Worm (Caenorhabditis elegans): ENCODE measurements around the gene T01B7.9.

T01B7.9 gene

DNA sequence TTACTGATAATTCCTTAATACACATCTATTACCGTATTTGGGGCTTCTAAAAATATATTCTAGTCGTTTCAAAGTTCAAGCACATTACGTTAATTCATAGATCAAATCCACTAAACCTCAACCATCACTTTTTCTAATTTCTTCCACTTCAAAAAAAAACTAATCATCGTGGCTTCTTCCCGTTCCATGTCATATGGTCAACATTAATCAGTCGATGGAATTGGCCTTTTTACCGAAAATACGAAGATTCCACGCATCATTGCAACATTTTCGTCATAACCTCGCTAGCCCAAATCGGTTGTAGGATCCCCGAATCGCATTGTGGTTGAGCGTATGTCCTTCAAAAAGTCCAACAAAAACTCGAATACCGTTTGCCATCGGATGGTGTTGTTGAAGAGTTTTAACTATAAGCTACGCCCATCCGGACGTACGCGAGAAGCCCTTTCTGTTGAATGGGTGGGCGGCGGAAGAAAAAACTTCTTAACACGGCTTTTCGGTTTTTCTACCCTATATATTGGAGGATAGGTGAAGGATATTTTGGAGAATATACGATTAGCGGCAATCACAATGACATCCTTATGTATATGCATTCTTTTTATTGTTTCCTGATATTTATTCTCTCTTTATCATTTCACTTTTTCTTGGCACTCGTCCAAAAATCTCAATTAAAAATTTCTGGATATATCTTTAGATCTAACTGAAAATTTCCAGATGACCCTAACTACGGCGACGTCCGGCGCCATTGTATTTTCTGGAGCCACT lies 5.9 kb upstream of the T01B7.9 start, which contains the start of gene rol-6:
Gene rol-6 (plus strand): TSS at position 712 of the 762 bp plus-strand sequence.
- no peak for TF ChIP-seq unc-62 (GFP tag; optimal IDR thresholded peaks at IDR 0.05)

DNA sequence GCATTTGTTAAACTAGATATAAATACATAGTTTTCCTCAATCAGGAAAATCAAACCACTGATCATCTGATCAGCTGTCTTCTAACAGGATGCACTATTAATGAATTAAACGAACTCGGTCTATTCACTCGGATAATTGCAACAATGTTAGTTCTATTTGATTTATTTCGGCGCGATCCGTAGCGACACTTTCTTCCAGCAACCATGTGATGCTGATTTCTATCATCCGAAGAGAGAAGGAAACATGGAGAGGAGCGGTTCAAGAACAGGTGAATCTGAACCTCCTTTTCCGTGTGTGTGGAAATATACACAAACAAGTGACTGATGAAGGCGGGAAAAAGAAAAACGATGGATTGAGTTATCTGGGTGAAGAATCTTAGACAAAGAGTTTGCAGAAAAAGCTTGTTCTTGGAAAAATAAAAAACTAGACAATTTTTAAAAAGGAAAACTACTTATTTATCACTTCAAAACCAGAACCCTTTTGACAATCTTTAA lies 5.2 kb upstream of the T01B7.9 start:
- no peak for TF ChIP-seq unc-62 (GFP tag; optimal IDR thresholded peaks at IDR 0.05)

DNA sequence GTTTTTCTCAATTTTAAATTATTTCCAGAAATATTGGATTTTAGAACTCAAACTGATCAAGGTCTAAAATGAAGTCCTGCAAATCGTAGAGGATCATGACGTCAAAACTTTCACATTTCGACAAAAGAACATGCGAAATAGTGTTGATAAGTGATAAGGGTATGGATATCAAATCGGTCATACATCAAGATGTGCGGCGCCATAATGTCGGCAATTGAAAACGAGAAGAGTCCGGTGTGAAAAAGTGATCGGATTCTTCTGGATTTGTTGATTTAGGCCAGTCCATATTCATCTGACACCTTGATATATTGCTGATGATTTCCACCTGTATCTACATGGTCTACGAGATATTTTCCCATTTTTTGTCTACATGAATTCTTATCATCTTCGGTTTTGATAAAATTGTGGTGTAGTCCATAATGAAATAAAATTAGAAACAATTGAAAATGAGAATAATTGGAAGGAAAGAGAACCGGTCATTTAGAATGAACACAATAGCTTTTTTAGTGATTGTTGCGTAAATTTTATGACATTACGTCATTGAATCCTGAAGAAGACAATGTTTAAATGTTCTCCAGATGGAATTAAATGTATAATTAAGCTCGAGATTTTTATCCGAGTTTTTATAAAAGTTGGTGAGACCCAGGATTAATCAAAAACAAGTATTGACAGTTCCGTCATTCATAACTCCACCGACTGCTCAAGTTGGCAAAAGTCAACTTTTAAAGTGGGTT lies 4.5 kb upstream of the T01B7.9 start:
- no peak for TF ChIP-seq unc-62 (GFP tag; optimal IDR thresholded peaks at IDR 0.05)

DNA sequence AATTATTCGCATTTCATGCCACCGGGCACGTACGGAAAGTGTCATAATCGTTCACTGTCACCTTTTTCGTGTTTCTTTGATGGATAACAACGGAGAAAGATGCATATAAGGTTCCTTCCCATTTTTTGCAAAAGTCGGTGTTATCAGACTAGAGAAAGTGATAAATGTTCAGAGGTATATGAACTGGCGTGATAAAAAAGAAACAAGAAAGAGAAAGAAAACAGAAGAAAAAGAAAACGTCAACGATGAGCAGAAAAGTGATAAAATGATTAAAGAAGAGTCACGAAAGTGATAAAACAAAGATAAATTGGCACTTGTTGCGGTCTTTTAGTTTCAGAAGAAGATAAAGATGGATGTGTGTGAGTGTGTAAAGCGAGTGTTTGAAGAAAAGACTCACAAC lies 3.7 kb upstream of the T01B7.9 start:
- TF ChIP-seq unc-62 (GFP tag; optimal IDR thresholded peaks at IDR 0.05), result no peak

DNA sequence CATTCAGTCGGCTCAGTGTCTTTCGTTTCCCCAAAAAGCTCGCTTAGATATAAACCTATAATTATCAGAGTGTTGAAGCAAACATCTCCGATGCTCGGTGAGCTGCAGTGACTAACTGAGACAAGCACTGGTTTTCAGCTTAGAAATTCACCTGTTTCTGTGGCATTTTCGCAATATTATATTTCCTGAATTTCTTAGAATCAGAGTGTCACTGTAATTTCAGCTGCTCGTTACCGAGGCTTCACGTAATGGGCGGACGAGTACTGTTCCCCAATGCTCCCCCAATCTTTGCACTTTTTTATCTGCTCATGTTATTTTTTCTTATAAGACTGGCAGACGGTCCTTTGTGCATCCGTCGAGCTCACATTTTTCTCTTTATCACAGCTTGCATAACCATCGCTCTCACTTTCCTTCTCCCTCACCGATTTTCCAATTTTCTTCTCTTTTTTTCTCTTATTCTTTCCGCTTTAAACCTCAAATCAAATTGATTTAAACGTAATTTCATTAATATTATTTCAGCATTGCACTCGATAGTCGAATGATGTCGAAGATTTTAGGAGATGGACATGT lies 4.6 kb downstream of the T01B7.9 start, which contains the start of gene trcs-2:
Gene trcs-2 (plus strand): TSS at position 520 of the 570 bp plus-strand sequence.
- TF ChIP-seq unc-62 (GFP tag; optimal IDR thresholded peaks at IDR 0.05), result no peak

DNA sequence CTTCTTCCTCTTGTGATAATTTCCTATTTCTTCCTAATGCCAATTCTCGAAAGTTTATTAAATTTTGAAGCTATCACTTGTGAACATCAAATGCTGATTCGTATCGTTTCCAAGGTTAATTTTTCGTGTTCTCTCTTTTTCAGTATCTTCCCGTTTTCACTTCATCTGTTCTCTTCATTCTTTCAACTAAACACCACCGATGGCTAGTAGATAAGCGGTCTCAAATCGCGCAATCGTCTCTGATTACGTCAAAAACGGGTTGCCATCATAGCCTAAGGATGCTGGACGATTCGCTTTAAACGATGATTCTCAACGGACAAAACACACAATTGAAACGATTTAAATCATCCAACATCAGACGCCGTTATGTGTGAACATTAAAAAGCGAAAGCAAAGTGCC lies 9.0 kb downstream of the T01B7.9 start:
- no peak for TF ChIP-seq unc-62 (GFP tag; optimal IDR thresholded peaks at IDR 0.05)

DNA sequence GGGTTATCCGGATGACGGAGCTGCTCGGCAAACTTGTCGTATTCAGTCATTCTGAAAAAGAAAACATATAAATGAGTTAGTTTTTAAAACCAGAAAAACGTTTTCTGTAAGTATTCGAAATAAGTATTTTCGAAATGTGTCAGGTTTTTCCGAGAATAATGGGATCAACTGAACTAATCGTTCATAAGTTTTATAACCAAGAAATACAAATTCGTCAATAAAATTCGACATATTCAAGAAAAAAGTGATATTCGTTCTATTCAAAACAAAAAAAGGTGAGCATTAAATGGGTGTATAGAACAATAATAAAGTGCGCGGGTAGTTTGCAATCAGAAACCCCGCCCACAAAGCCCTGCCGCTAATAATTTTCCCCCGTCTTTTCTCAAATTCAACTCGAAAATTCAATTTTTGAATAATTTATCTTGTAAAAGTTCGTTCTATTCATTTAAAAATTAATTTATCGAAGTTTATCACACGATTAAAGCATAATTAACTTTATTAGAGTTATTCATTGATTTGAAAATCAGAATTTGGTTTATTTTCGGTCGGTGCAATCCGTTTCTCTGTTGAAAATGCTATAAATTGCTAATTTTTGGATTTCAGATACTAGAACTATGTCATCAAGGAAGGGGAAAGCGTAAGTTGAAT lies 10.2 kb downstream of the T01B7.9 start, which contains the start of the genes cyn-11 and T01B7.5:
Gene cyn-11 (minus strand): TSS at position 51 of the 648 bp plus-strand sequence.
Gene T01B7.5 (plus strand): TSS at position 598 of the 648 bp plus-strand sequence.
- TF ChIP-seq unc-62 (GFP tag; optimal IDR thresholded peaks at IDR 0.05), result no peak

DNA sequence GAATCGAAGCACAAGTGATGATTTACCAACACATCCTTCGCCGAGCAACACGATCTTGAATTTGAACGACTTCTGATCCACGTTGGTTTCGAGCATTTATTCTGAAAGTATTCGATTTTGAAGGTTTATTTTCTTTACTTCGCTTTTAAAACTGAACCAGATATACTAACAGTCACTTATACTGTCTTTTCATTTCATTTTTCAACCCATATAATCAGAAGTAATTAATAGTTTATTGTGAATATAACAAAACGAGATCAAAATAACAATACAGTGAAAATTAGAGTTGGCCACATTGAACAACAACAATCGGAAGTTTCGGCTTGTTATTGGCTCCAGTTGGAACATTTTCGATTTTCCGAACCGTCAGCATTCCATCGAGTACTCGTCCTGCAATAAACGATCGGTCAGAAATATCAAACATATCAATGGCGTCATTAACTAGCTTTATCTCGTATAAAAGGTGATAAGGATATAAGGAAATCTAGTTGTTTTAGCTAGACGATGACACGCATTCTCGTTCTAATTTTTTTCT lies 11.6 kb downstream of the T01B7.9 start, which contains the start of the genes rab-21 and T01B7.13:
Gene rab-21 (minus strand): TSS at position 101 of the 535 bp plus-strand sequence.
Gene T01B7.13 (plus strand): TSS at position 485 of the 535 bp plus-strand sequence.
- no peak for TF ChIP-seq unc-62 (GFP tag; optimal IDR thresholded peaks at IDR 0.05)

DNA sequence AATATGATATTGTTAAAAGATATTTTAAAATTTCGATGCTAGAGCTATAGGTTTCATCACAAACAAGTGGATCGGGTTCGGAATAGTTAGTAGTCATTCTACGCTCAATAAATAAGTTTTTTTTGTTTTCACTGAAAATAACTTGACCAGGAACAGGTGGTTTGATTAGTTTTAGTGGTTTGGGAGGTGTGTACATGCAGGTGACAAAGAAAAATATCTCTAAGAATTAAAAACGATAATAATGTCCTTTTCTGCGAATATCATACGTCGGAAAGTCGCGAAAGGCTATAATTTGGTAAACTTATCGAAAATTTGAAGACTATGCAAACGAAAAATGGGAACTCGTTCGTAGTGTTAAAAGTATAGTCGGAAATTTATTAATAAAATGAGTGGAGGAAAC lies 16.3 kb downstream of the T01B7.9 start, which contains the start of gene srg-15:
Gene srg-15 (minus strand): TSS at position 101 of the 400 bp plus-strand sequence.
- no peak for TF ChIP-seq unc-62 (GFP tag; optimal IDR thresholded peaks at IDR 0.05)

DNA sequence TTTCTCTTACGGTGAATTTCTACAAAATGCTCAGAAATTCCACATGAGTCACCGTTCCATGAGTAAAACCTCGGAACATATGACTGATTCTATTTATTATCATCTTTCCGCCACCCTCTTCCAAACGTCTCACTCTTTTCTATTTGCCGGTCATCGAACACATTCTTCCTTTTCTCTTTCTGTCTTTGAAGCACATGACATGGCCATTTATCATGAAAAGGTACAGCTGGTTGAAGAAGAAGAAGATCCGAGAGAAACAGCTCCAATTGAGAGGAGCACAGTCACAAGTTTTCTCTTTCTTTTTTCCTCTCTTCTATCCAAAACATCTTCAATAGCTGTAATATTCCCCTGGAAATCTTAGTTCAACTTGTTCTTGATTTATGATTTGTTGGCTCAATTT lies 19.6 kb downstream of the T01B7.9 start, which contains the start of gene cup-16:
Gene cup-16 (plus strand): TSS at position 132 of the 400 bp plus-strand sequence.
- TF ChIP-seq unc-62 (GFP tag; optimal IDR thresholded peaks at IDR 0.05), result no peak

DNA sequence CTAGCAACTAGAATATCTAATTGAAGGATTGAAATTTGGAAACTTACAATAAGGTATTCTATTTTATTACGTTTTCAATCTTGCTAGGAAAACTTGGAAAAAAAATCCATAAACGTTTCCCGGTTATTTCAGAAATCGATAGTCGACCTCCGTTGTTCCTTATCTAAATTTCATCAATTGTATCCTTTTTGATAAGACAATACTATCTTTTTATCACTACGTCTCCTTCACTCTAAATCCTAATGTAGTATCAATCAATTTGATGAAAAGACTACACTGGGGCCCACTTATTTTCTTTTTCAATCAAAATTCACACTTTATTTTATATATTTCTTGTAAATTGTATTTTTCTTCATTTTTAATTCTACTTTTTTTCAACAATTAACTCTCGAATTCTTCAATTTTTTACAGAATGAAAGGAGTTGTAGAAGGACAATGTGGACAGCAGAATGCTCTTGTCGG lies 22.2 kb downstream of the T01B7.9 start, which contains the start of gene prx-5:
Gene prx-5 (plus strand): TSS at position 412 of the 462 bp plus-strand sequence.
- TF ChIP-seq unc-62 (GFP tag; optimal IDR thresholded peaks at IDR 0.05), result no peak

DNA sequence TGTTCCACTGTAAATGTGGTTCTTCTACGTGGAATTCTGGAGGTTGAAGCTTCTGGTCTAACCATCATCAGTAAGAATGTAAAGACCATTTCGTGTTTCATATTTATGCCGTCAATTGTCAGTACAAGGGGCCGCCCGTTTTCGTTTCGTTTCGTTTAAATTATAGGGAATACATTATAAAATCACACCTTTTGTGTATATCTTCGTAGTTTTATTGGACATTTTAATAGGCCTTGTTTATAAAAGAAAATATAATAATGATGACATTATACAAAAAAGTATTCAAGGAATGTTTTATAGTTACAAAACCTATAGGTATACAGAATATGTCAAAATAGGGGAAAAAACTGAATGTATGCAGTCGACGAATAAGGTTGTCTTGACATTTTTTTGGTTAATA lies 22.9 kb downstream of the T01B7.9 start, which contains the start of gene ceh-7:
Gene ceh-7 (minus strand): TSS at position 101 of the 400 bp plus-strand sequence.
- no peak for TF ChIP-seq unc-62 (GFP tag; optimal IDR thresholded peaks at IDR 0.05)

DNA sequence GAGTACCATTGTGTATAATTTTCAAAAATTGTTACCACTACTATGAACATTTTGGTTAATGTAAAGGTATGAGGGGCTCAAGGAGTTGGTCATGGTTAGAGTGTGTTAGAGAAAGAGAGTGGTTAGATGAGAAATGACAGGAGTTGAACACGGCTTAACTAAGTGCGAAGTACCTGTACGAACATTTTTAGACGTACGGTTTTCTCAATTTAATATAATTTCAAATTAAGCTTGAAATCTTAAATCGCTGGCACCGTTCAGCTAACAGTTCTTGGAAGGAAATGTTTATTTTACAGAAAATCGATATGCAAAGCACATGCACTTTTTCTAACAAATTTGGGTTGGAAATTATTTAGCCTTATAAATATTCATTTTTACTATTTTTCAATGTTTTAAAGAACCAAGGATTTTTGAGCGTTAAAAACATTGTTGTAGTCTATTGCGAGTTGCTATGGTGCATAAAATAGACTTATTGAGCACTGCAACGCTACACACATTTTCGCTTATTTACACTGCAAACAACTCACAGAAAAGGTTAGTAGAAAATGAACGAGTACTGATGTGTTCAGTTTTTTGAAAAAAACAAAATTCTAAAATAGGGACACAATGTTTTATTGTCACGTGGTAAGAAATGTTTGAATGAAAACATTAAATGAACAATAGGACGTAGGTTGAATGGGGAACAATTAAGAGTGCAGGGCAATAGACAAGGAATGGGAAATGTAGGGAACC lies 24.8 kb downstream of the T01B7.9 start, which contains the start of gene sphk-1:
Gene sphk-1 (minus strand): TSS at position 51 of the 732 bp plus-strand sequence.
- no peak for TF ChIP-seq unc-62 (GFP tag; optimal IDR thresholded peaks at IDR 0.05)

DNA sequence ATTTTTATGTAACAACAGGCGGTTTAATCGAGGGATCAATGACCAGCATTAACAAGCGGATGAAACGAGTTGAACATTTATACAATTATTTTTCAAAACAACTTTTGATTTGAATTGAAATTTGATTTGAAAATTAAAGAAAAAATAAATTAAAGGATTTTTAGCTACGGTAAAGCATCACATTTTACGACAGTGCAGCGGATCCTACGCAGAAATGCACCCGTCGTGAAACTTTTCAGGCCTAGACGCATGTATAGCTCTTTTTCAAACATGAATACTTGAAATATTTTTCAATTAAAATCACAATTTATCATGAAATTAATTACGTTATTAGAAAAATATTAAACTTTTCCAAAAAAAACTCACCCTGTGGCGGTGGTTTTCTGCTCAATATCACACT lies 25.5 kb downstream of the T01B7.9 start:
- no peak for TF ChIP-seq unc-62 (GFP tag; optimal IDR thresholded peaks at IDR 0.05)

Data from whole organism, dauer.